Fruit fly (Drosophila melanogaster) whole organism, prepupa: ENCODE data around the gene AdipoR.

ENCODE experiments used
- Blimp-1 ChIP-seq: fragments of 200-800 bp; sonication (Bioruptor generic); optimal IDR thresholded peaks from 3 replicates; lab custom pipeline; 2017; ENCODE audit warnings: missing biosample characterization, missing genetic modification characterization, mild to moderate bottlenecking, moderate library complexity, missing genetic modification reagents
- CG10631 ChIP-seq: fragments of 200-800 bp; sonication (Bioruptor generic); optimal IDR thresholded peaks from 2 replicates; lab custom pipeline; 2016; ENCODE audit warnings: missing biosample characterization, missing genetic modification characterization
- CG10669 ChIP-seq: fragments of 200-800 bp; sonication (Bioruptor generic); optimal IDR thresholded peaks from 3 replicates; lab custom pipeline; 2018; ENCODE audit warnings: missing biosample characterization, mild to moderate bottlenecking, missing genetic modification characterization, moderate library complexity
- CG11294 ChIP-seq: fragments of 200-800 bp; sonication (Bioruptor generic); IDR thresholded peaks from 2 replicates; pipeline ENCODE4 v1.3.6; 2022; ENCODE audit warnings: missing biosample characterization, missing genetic modification characterization
- CG15336 ChIP-seq: fragments of 200-800 bp; sonication (Bioruptor generic); IDR thresholded peaks from 2 replicates; pipeline ENCODE4 v1.3.6; 2022; ENCODE audit warnings: missing biosample characterization, missing genetic modification characterization
- CG1621 ChIP-seq: fragments of 200-800 bp; sonication (Bioruptor generic); optimal IDR thresholded peaks from 3 replicates; lab custom pipeline; 2018; ENCODE audit warnings: missing biosample characterization, mild to moderate bottlenecking, missing genetic modification characterization
- CG3032 ChIP-seq: fragments of 200-800 bp; optimal IDR thresholded peaks from 2 replicates; lab custom pipeline; 2019; ENCODE audit warnings: missing biosample characterization, mild to moderate bottlenecking, missing genetic modification characterization, moderate library complexity
- CG32006 ChIP-seq: fragments of 200-800 bp; sonication (Bioruptor generic); optimal IDR thresholded peaks from 3 replicates; lab custom pipeline; 2017; ENCODE audit warnings: missing biosample characterization, mild to moderate bottlenecking, missing genetic modification characterization
- CG3919 ChIP-seq: fragments of 200-800 bp; sonication (Bioruptor generic); optimal IDR thresholded peaks from 3 replicates; lab custom pipeline; 2016; ENCODE audit warnings: missing biosample characterization, missing genetic modification characterization
- CG4318 ChIP-seq: fragments of 200-800 bp; sonication (Bioruptor generic); optimal IDR thresholded peaks from 3 replicates; lab custom pipeline; 2017; ENCODE audit warnings: missing biosample characterization, mild to moderate bottlenecking, missing genetic modification characterization
- CG6163 ChIP-seq: fragments of 200-800 bp; sonication (Bioruptor generic); IDR thresholded peaks from 3 replicates; pipeline ENCODE4 v1.3.6; 2022; ENCODE audit warnings: missing biosample characterization, missing genetic modification characterization
- CG6276 ChIP-seq: fragments of 200-800 bp; sonication (Bioruptor generic); optimal IDR thresholded peaks from 2 replicates; lab custom pipeline; 2017; ENCODE audit warnings: missing biosample characterization, mild to moderate bottlenecking, missing genetic modification characterization
- CG6792 ChIP-seq: fragments of 200-800 bp; sonication (Bioruptor generic); optimal IDR thresholded peaks from 3 replicates; lab custom pipeline; 2016; ENCODE audit warnings: missing biosample characterization, missing genetic modification characterization
- CG6808 ChIP-seq: fragments of 200-800 bp; sonication (Bioruptor generic); optimal IDR thresholded peaks from 3 replicates; lab custom pipeline; 2017; ENCODE audit warnings: missing biosample characterization, missing genetic modification characterization, mild to moderate bottlenecking, moderate library complexity, missing genetic modification reagents
- CG6854 ChIP-seq: fragments of 200-800 bp; sonication (Bioruptor generic); optimal IDR thresholded peaks from 2 replicates; lab custom pipeline; 2017; ENCODE audit warnings: missing biosample characterization, mild to moderate bottlenecking, missing genetic modification characterization
- CG7368 ChIP-seq: fragments of 200-800 bp; sonication (Bioruptor generic); optimal IDR thresholded peaks from 3 replicates; lab custom pipeline; 2016; ENCODE audit warnings: missing biosample characterization, missing genetic modification characterization
- CG8119 ChIP-seq: fragments of 200-800 bp; sonication (Bioruptor generic); IDR thresholded peaks from 3 replicates; pipeline ENCODE4 v1.3.6; 2022; ENCODE audit warnings: missing biosample characterization, missing genetic modification characterization
- CG8319 ChIP-seq: fragments of 200-800 bp; sonication (Bioruptor generic); optimal IDR thresholded peaks from 3 replicates; lab custom pipeline; 2016; ENCODE audit warnings: missing biosample characterization, missing genetic modification characterization
- CG9139 ChIP-seq: fragments of 200-800 bp; sonication (Bioruptor generic); optimal IDR thresholded peaks from 3 replicates; lab custom pipeline; 2017; ENCODE audit warnings: missing biosample characterization, mild to moderate bottlenecking, missing genetic modification characterization
- Eip75B ChIP-seq: fragments of 200-800 bp; sonication (Bioruptor generic); optimal IDR thresholded peaks from 3 replicates; lab custom pipeline; 2016; ENCODE audit warnings: missing biosample characterization, missing genetic modification characterization
- Eip78C ChIP-seq: fragments of 200-800 bp; sonication (Bioruptor generic); peaks from one replicate; lab custom pipeline; 2016; ENCODE audit warnings: missing biosample characterization, missing genetic modification characterization
- Eip93F ChIP-seq: fragments of 200-800 bp; sonication (Bioruptor generic); optimal IDR thresholded peaks from 2 replicates; lab custom pipeline; 2016; ENCODE audit warnings: missing biosample characterization, mild to moderate bottlenecking, missing genetic modification characterization
- Ets21C ChIP-seq: fragments of 200-800 bp; sonication (Bioruptor generic); optimal IDR thresholded peaks from 3 replicates; lab custom pipeline; 2016; ENCODE audit warnings: missing biosample characterization, missing genetic modification characterization
- Hr39 ChIP-seq: fragments of 200-800 bp; sonication (Bioruptor generic); optimal IDR thresholded peaks from 2 replicates; lab custom pipeline; 2016; ENCODE audit warnings: missing biosample characterization, missing genetic modification characterization
- Met ChIP-seq: fragments of 200-800 bp; sonication (Bioruptor generic); optimal IDR thresholded peaks from 3 replicates; lab custom pipeline; 2016; ENCODE audit warnings: missing biosample characterization, missing genetic modification characterization
- Smox ChIP-seq: fragments of 200-800 bp; sonication (Bioruptor generic); optimal IDR thresholded peaks from 3 replicates; lab custom pipeline; 2016; ENCODE audit warnings: missing biosample characterization, missing genetic modification characterization
- Sox14 ChIP-seq: fragments of 200-800 bp; sonication (Bioruptor generic); optimal IDR thresholded peaks from 3 replicates; lab custom pipeline; 2016; ENCODE audit warnings: missing biosample characterization, missing genetic modification characterization
- achi ChIP-seq: fragments of 200-800 bp; sonication (Bioruptor generic); optimal IDR thresholded peaks from 3 replicates; lab custom pipeline; 2016; ENCODE audit warnings: missing biosample characterization, missing genetic modification characterization
- acj6 ChIP-seq: fragments of 200-800 bp; sonication (Bioruptor generic); optimal IDR thresholded peaks from 3 replicates; lab custom pipeline; 2016; ENCODE audit warnings: missing biosample characterization, missing genetic modification characterization
- cyc ChIP-seq: fragments of 200-800 bp; sonication (Bioruptor generic); optimal IDR thresholded peaks from 3 replicates; lab custom pipeline; 2016; ENCODE audit warnings: missing biosample characterization, missing genetic modification characterization
- dsx ChIP-seq: fragments of 200-800 bp; optimal IDR thresholded peaks from 3 replicates; lab custom pipeline; 2019; ENCODE audit warnings: missing biosample characterization, mild to moderate bottlenecking, missing genetic modification characterization, moderate library complexity; ENCODE audit not compliant: poor library complexity, severe bottlenecking
- eg ChIP-seq: fragments of 200-800 bp; sonication (Bioruptor generic); IDR thresholded peaks from 3 replicates; pipeline ENCODE4 v1.3.6; 2022; ENCODE audit warnings: missing biosample characterization, missing genetic modification characterization
- esn ChIP-seq: fragments of 200-800 bp; sonication (Bioruptor generic); optimal IDR thresholded peaks from 2 replicates; lab custom pipeline; 2016; ENCODE audit warnings: missing biosample characterization, mild to moderate bottlenecking, missing genetic modification characterization, moderate library complexity
- fd85E ChIP-seq: fragments of 200-800 bp; sonication (Bioruptor generic); optimal IDR thresholded peaks from 3 replicates; lab custom pipeline; 2016; ENCODE audit warnings: missing biosample characterization, missing genetic modification characterization
- fkh ChIP-seq: fragments of 200-800 bp; sonication (Bioruptor generic); optimal IDR thresholded peaks from 3 replicates; lab custom pipeline; 2017; ENCODE audit warnings: missing biosample characterization, mild to moderate bottlenecking, missing genetic modification characterization, moderate library complexity
- lz ChIP-seq: fragments of 200-800 bp; sonication (Bioruptor generic); optimal IDR thresholded peaks from 3 replicates; lab custom pipeline; 2016; ENCODE audit warnings: missing biosample characterization, missing genetic modification characterization
- net ChIP-seq: fragments of 200-800 bp; sonication (Bioruptor generic); optimal IDR thresholded peaks from 3 replicates; lab custom pipeline; 2016; ENCODE audit warnings: missing biosample characterization, missing genetic modification characterization
- pdm3 ChIP-seq: fragments of 200-800 bp; sonication (Bioruptor generic); optimal IDR thresholded peaks from 3 replicates; lab custom pipeline; 2016; ENCODE audit warnings: missing biosample characterization, missing genetic modification characterization
- salr ChIP-seq, 2 experiments: fragments of 200-800 bp; sonication (Bioruptor generic); optimal IDR thresholded peaks; 3 replicates each; lab custom pipeline; 2016 to 2018; ENCODE audit warnings: missing biosample characterization in 2 of 2, missing genetic modification characterization in 2 of 2, mild to moderate bottlenecking in 1 of 2
- spab ChIP-seq: fragments of 200-800 bp; sonication (Bioruptor generic); optimal IDR thresholded peaks from 2 replicates; lab custom pipeline; 2017; ENCODE audit warnings: missing biosample characterization, mild to moderate bottlenecking, missing genetic modification characterization, missing genetic modification reagents
- ss ChIP-seq, 2 experiments: fragments of 200-800 bp; sonication (Bioruptor generic); optimal IDR thresholded peaks; 2 replicates in 1 of 2; 3 replicates in 1 of 2; lab custom pipeline; 2017 to 2018; ENCODE audit warnings: mild to moderate bottlenecking in 2 of 2, missing biosample characterization in 2 of 2, missing genetic modification characterization in 2 of 2, moderate library complexity in 1 of 2
- vri ChIP-seq: fragments of 200-800 bp; sonication (Bioruptor generic); optimal IDR thresholded peaks from 3 replicates; lab custom pipeline; 2016; ENCODE audit warnings: missing biosample characterization, mild to moderate bottlenecking, missing genetic modification characterization

AdipoR gene

dm6 chr3R:22590668-22591275 lies 43.1 kb upstream of the AdipoR start (continued):
- TF ChIP-seq Hr39 (GFP tag; lab: Kevin White, UChicago) (peak; percentile 48), CG8319 (GFP tag; lab: Kevin White, UChicago) (no peak), CG6854 (no peak), Eip75B (GFP tag; lab: Kevin White, UChicago) (peak; percentile 62), CG1621 (no peak), Ets21C (GFP tag; lab: Kevin White, UChicago) (peak; percentile 10), esn (peak; percentile 64), ss (GFP tag; optimal IDR thresholded peaks at IDR 0.05; lab: Kevin White, UChicago) (peak in 1 of 2 experiments; percentile 15), CG10669 (GFP tag; lab: Kevin White, UChicago) (no peak), CG7368 (GFP tag; lab: Kevin White, UChicago) (peak; percentile 7), achi (GFP tag; lab: Kevin White, UChicago) (peak; percentile 64), CG6792 (GFP tag; lab: Kevin White, UChicago) (peak; percentile 55), cyc (GFP tag; lab: Kevin White, UChicago) (peak; percentile 4)
- TF ChIP-seq, all 60 proteins: peak for 46

- TF ChIP-seq CG10669 (GFP tag; lab: Kevin White, UChicago), result peak; percentile 42
- peak; percentile 33 for TF ChIP-seq CG3032 (tag; lab: Kevin White, UChicago)
- no peak for TF ChIP-seq CG4318 (GFP tag; lab: Kevin White, UChicago)
- peak; percentile 14 for TF ChIP-seq vri (GFP tag; lab: Kevin White, UChicago)
- TF ChIP-seq net (GFP tag; lab: Kevin White, UChicago), result peak; percentile 37
- peak; percentile 76 for TF ChIP-seq CG6163 (GFP tag; lab: Robert Waterston, UW)
- no peak for TF ChIP-seq dsx (GFP tag; lab: Kevin White, UChicago)
- TF ChIP-seq CG6808, result peak; percentile 67
- TF ChIP-seq CG8119 (GFP tag; lab: Robert Waterston, UW), result peak; percentile 28; the same call in 1 of the 3 replicates
- peak; percentile 43 for TF ChIP-seq Eip78C (GFP tag; lab: Kevin White, UChicago)
- TF ChIP-seq Blimp-1 (GFP tag; lab: Kevin White, UChicago), result no peak
- peak; percentile 65 to 71 for TF ChIP-seq ss (GFP tag; optimal IDR thresholded peaks at IDR 0.05; lab: Kevin White, UChicago)
- peak; percentile 84 for TF ChIP-seq fkh (GFP tag; lab: Kevin White, UChicago)
- peak; percentile 47 for TF ChIP-seq CG6276 (GFP tag; lab: Kevin White, UChicago)
- TF ChIP-seq CG9139, result peak; percentile 53
- no peak for TF ChIP-seq Eip93F (GFP tag; lab: Kevin White, UChicago)
- peak; percentile 35 for TF ChIP-seq spab (GFP tag; lab: Kevin White, UChicago)
- no peak for TF ChIP-seq CG8319 (GFP tag; lab: Kevin White, UChicago)
- TF ChIP-seq salr (GFP tag; optimal IDR thresholded peaks at IDR 0.05; lab: Kevin White, UChicago), result peak in 1 of 2 experiments; percentile 10
- TF ChIP-seq CG3919 (GFP tag; lab: Kevin White, UChicago), result peak; percentile 39
- no peak for TF ChIP-seq acj6
- TF ChIP-seq CG10631, result peak; percentile 17
- TF ChIP-seq CG15336, result peak; percentile 44; the same call in 1 of the 2 replicates
- no peak for TF ChIP-seq Met
- peak; percentile 23 for TF ChIP-seq CG1621
- no peak for TF ChIP-seq achi (GFP tag; lab: Kevin White, UChicago)
- no peak for TF ChIP-seq pdm3 (GFP tag; lab: Kevin White, UChicago)
- TF ChIP-seq Sox14, result no peak
- 0 out of 3 replicates have a peak, but pooled peaks have one; percentile 12 for TF ChIP-seq eg (GFP tag; lab: Robert Waterston, UW)
These were observed 41.7 kb upstream of the AdipoR start for dm6 chr3R:22589311-22589710.

- TF ChIP-seq ss (GFP tag; optimal IDR thresholded peaks at IDR 0.05; lab: Kevin White, UChicago) (no peak), Smox (GFP tag; lab: Kevin White, UChicago) (no peak), Eip75B (GFP tag; lab: Kevin White, UChicago) (no peak), Hr39 (GFP tag; lab: Kevin White, UChicago) (peak; percentile 14), Eip93F (GFP tag; lab: Kevin White, UChicago) (no peak), lz (GFP tag; lab: Kevin White, UChicago) (no peak), CG9139 (no peak), CG11294 (GFP tag; lab: Robert Waterston, UW) (no peak), CG10669 (GFP tag; lab: Kevin White, UChicago) (no peak), CG32006 (GFP tag; lab: Kevin White, UChicago) (no peak), dsx (GFP tag; lab: Kevin White, UChicago) (no peak), spab (GFP tag; lab: Kevin White, UChicago) (no peak), Ets21C (GFP tag; lab: Kevin White, UChicago) (no peak), Eip78C (GFP tag; lab: Kevin White, UChicago) (peak; percentile 21), pdm3 (GFP tag; lab: Kevin White, UChicago) (no peak), cyc (GFP tag; lab: Kevin White, UChicago) (no peak), fd85E (GFP tag; lab: Kevin White, UChicago) (no peak), CG3032 (tag; lab: Kevin White, UChicago) (no peak)
- TF ChIP-seq, all 60 proteins: peak for 2
These were observed 41.1 kb upstream of the AdipoR start for dm6 chr3R:22588756-22589155.
